Worm (Caenorhabditis elegans): Measurements from ENCODE around the gene F44D12.8.

Gene F44D12.8

ce11 chrIV:10022991-10023390 is at the start of gene F44D12.8:
Gene F44D12.8, plus strand, starts transcription at chrIV:10023291.
- TF ChIP-seq mbf-1 (tag; optimal IDR thresholded peaks at IDR 0.05) (no peak), nhr-12 (tag; optimal IDR thresholded peaks at IDR 0.05) (no peak), lin-39 (tag; optimal IDR thresholded peaks at IDR 0.05) (no peak), alr-1 (tag; optimal IDR thresholded peaks at IDR 0.05) (no peak), dmd-4 (tag; optimal IDR thresholded peaks at IDR 0.05) (no peak), F13H6.1 (tag; optimal IDR thresholded peaks at IDR 0.05) (no peak), ZK546.5 (tag; optimal IDR thresholded peaks at IDR 0.05) (no peak), elt-3 (tag; optimal IDR thresholded peaks at IDR 0.05) (no peak), nhr-237 (tag; optimal IDR thresholded peaks at IDR 0.05) (no peak), peb-1 (tag; optimal IDR thresholded peaks at IDR 0.05) (no peak), blmp-1 (tag; optimal IDR thresholded peaks at IDR 0.05; ENCODE audit: insufficient read depth) (no peak), Y55F3AM.14 (GFP tag; optimal IDR thresholded peaks at IDR 0.05) (no peak), ztf-11 (tag; optimal IDR thresholded peaks at IDR 0.05) (no peak), nhr-77 (tag; optimal IDR thresholded peaks at IDR 0.05) (no peak), zag-1 (tag; optimal IDR thresholded peaks at IDR 0.05) (no peak)

DNA sequence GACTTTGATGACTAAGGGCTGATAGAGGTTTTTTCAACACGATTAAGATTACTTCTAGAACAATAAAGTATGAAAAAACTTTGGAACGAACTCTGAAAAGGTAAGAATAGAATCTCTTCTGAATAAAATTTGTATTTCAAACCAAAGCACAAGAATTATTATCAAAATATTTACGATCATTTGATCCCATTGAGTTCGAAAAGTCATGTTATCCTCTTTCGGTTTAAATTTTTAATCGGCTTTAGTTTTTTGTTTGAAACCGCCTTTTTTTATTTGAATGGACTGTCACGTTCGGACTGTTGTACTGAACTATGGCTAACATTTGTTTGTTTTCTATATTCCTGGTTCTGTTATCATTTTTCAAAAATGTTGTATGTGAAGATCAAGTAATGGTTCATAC is 48.7 kb upstream of the F44D12.8 start, which contains the start of gene C47E12.9:
TSS of gene C47E12.9 (plus strand) at position 301 of the 400 bp plus-strand sequence.
- no peak for TF ChIP-seq mdl-1 (tag; optimal IDR thresholded peaks at IDR 0.05)
- TF ChIP-seq ztf-1 (GFP tag; conservative IDR thresholded peaks at IDR 0.05): no peak
- no peak for TF ChIP-seq nhr-11 (tag; optimal IDR thresholded peaks at IDR 0.05)
- no peak for TF ChIP-seq crh-2 (tag; optimal IDR thresholded peaks at IDR 0.05)
- TF ChIP-seq unc-39 (tag; optimal IDR thresholded peaks at IDR 0.05): no peak

DNA sequence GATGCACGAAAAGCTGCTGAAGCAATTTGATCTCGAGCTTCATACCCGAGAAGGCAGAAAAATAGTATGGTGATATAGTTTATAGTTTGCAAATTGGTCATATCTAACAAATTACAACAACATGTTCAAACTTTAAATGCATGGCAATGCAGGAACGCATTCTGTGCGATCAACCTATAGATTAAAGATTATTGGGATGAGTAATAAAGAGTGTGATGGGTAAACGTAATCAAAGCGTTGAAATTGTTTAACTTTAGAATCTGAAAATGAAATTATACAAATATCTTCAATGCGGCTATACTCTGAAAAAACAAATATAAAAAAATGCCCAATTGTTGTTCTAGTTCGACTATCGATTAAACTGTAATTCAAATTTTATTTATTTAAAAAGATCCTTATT is 46.8 kb upstream of the F44D12.8 start, which contains the start of gene C47E12.14:
TSS of gene C47E12.14 (minus strand) at position 101 of the 400 bp plus-strand sequence.
- TF ChIP-seq nhr-23 (tag; optimal IDR thresholded peaks at IDR 0.05) (no peak), aly-2 (tag; optimal IDR thresholded peaks at IDR 0.05) (no peak), ztf-11 (tag; optimal IDR thresholded peaks at IDR 0.05) (no peak), elt-1 (tag; optimal IDR thresholded peaks at IDR 0.05) (no peak), skn-1 (tag; optimal IDR thresholded peaks at IDR 0.05) (no peak), sma-3 (GFP tag; optimal IDR thresholded peaks at IDR 0.05) (no peak), elt-3 (tag; optimal IDR thresholded peaks at IDR 0.05) (no peak), unc-62 (GFP tag; optimal IDR thresholded peaks at IDR 0.05) (no peak), snpc-4 (tag; optimal IDR thresholded peaks at IDR 0.05) (no peak), sem-4 (tag; optimal IDR thresholded peaks at IDR 0.05) (no peak), unc-55 (GFP tag; optimal IDR thresholded peaks at IDR 0.05) (no peak), ama-1 (optimal IDR thresholded peaks at IDR 0.05) (no peak), nhr-6 (tag; optimal IDR thresholded peaks at IDR 0.05) (no peak)

- TF ChIP-seq mbf-1 (tag; optimal IDR thresholded peaks at IDR 0.05) (no peak), nhr-12 (tag; optimal IDR thresholded peaks at IDR 0.05) (no peak), alr-1 (tag; optimal IDR thresholded peaks at IDR 0.05) (no peak), ztf-1 (GFP tag; conservative IDR thresholded peaks at IDR 0.05) (no peak), skn-1 (tag; optimal IDR thresholded peaks at IDR 0.05) (no peak), lin-39 (tag; optimal IDR thresholded peaks at IDR 0.05) (no peak), ztf-4 (tag; optimal IDR thresholded peaks at IDR 0.05) (no peak), sem-4 (tag; optimal IDR thresholded peaks at IDR 0.05) (no peak), ceh-82 (tag; optimal IDR thresholded peaks at IDR 0.05) (no peak), elt-3 (tag; optimal IDR thresholded peaks at IDR 0.05) (no peak), lsy-2 (tag; optimal IDR thresholded peaks at IDR 0.05) (no peak), nhr-23 (tag; optimal IDR thresholded peaks at IDR 0.05) (no peak), nhr-10 (tag; optimal IDR thresholded peaks at IDR 0.05) (no peak), snpc-4 (tag; optimal IDR thresholded peaks at IDR 0.05) (no peak), mab-5 (tag; optimal IDR thresholded peaks at IDR 0.05) (no peak), egl-27 (tag; optimal IDR thresholded peaks at IDR 0.05) (no peak), ceh-16 (tag; optimal IDR thresholded peaks at IDR 0.05) (no peak), C34F6.9 (tag; optimal IDR thresholded peaks at IDR 0.05) (no peak)
Observed at ce11 chrIV:9977602-9978172, 45.4 kb upstream of the F44D12.8 start, which contains the start of gene dhp-2. Gene dhp-2, plus strand, starts transcription at chrIV:9978122.
